Worm (Caenorhabditis elegans) whole organism, L4/young adult: ENCODE results near the gene math-21.

Experiments
- W03F9.2 ChIP-seq: fragments of 150-350 bp; optimal IDR thresholded peaks from 2 replicates; lab custom pipeline; 2014; ENCODE audit warnings: missing biosample characterization, missing genetic modification characterization
- dao-5 ChIP-seq: sonication (generic microtip); optimal IDR thresholded peaks from 2 replicates; lab custom pipeline; 2016; ENCODE audit warnings: missing genotype, missing genetic modification characterization, moderate library complexity, missing compliant biosample characterization
- him-1 ChIP-seq: sonication (generic microtip); optimal IDR thresholded peaks from 2 replicates; lab custom pipeline; 2016; ENCODE audit warnings: missing genotype, missing genetic modification reagents, missing genetic modification characterization, missing compliant biosample characterization

DNA sequence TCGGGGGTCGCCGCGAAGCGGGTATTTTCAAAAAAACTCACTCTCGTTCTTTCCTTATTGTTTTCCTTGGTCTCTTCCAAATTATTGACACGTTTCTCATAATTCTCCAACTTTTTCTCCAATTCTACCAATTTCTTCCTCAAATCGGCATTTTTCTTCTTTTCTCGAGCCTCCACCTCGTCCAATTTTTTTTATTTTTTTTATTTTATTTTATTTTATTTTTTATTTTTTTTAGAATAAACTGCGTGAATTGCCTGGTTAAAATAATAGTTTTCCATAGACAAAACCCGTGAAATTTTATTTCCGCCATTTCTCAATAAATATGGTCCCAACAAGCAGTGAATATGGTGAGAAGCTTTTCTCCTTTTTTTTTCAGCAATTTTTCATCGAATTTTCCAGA lies 18.9 kb downstream of the math-21 start, which contains the start of gene F59H6.15:
- TF ChIP-seq him-1 (tag; lab: Kevin White, UChicago) (no peak), W03F9.2 (tag; lab: Kevin White, UChicago) (no peak), dao-5 (tag; lab: Kevin White, UChicago) (no peak)
